Fruit fly (Drosophila melanogaster) whole organism, pupa: ENCODE data around the gene Strump.

Experiments used
- CG10348 ChIP-seq: fragments of 200-800 bp; sonication (Bioruptor generic); IDR thresholded peaks from 2 replicates; pipeline ENCODE4 v1.3.6; 2022; ENCODE audit warnings: missing biosample characterization, missing genetic modification characterization
- CG12605 ChIP-seq: fragments of 200-800 bp; sonication (Bioruptor generic); IDR thresholded peaks from 2 replicates; pipeline ENCODE4 v1.3.6; 2022; ENCODE audit warnings: missing biosample characterization, missing genetic modification characterization
- CG13204 ChIP-seq: fragments of 200-800 bp; sonication (Bioruptor generic); optimal IDR thresholded peaks from 2 replicates; lab custom pipeline; 2018; ENCODE audit warnings: missing biosample characterization, mild to moderate bottlenecking, missing genetic modification characterization, moderate library complexity
- CG14655 ChIP-seq: fragments of 200-800 bp; sonication (Bioruptor generic); optimal IDR thresholded peaks from 3 replicates; lab custom pipeline; 2017; ENCODE audit warnings: mild to moderate bottlenecking, missing biosample characterization, missing genetic modification reagents, missing genetic modification characterization
- CG15710 ChIP-seq: fragments of 200-800 bp; sonication (Bioruptor generic); optimal IDR thresholded peaks from 2 replicates; lab custom pipeline; 2018; ENCODE audit warnings: missing biosample characterization, mild to moderate bottlenecking, missing genetic modification characterization, moderate library complexity
- CG17806 ChIP-seq: fragments of 200-800 bp; sonication (Bioruptor generic); optimal IDR thresholded peaks from 2 replicates; lab custom pipeline; 2018; ENCODE audit warnings: missing biosample characterization, mild to moderate bottlenecking, missing genetic modification characterization, moderate library complexity
- CG32121 ChIP-seq: fragments of 200-800 bp; sonication (Bioruptor generic); IDR thresholded peaks from 2 replicates; pipeline ENCODE4 v1.3.6; 2022; ENCODE audit warnings: missing biosample characterization, missing genetic modification characterization
- CG34367 ChIP-seq: fragments of 200-800 bp; sonication (Bioruptor generic); optimal IDR thresholded peaks from 2 replicates; lab custom pipeline; 2018; ENCODE audit warnings: missing biosample characterization, mild to moderate bottlenecking, missing genetic modification characterization
- CG4496 ChIP-seq: fragments of 200-800 bp; sonication (Bioruptor generic); IDR thresholded peaks from 3 replicates; pipeline ENCODE4 v1.3.6; 2022; ENCODE audit warnings: missing biosample characterization, missing genetic modification characterization
- CG8159 ChIP-seq: fragments of 200-800 bp; sonication (Bioruptor generic); optimal IDR thresholded peaks from 3 replicates; lab custom pipeline; 2018; ENCODE audit warnings: missing biosample characterization, mild to moderate bottlenecking, missing genetic modification characterization, moderate library complexity
- CG8301 ChIP-seq: fragments of 200-800 bp; sonication (Bioruptor generic); optimal IDR thresholded peaks from 2 replicates; lab custom pipeline; 2018; ENCODE audit warnings: missing biosample characterization, mild to moderate bottlenecking, missing genetic modification characterization
- CG9948 ChIP-seq: fragments of 200-800 bp; sonication (Bioruptor generic); optimal IDR thresholded peaks from 2 replicates; lab custom pipeline; 2018; ENCODE audit warnings: missing biosample characterization, mild to moderate bottlenecking, missing genetic modification characterization, moderate library complexity
- D1 ChIP-seq: fragments of 200-800 bp; sonication (Bioruptor generic); optimal IDR thresholded peaks from 2 replicates; lab custom pipeline; 2018; ENCODE audit warnings: missing biosample characterization, mild to moderate bottlenecking, missing genetic modification characterization, moderate library complexity
- EcR ChIP-seq: fragments of 200-800 bp; sonication (Bioruptor generic); optimal IDR thresholded peaks from 3 replicates; lab custom pipeline; 2019; ENCODE audit warnings: missing biosample characterization, missing genetic modification characterization, mild to moderate bottlenecking, moderate library complexity, missing genetic modification reagents
- Ets98B ChIP-seq: fragments of 200-800 bp; sonication (Bioruptor generic); IDR thresholded peaks from 2 replicates; pipeline ENCODE4 v1.3.6; 2022; ENCODE audit warnings: missing biosample characterization, missing genetic modification characterization
- Pif1A ChIP-seq: fragments of 200-800 bp; sonication (Bioruptor generic); optimal IDR thresholded peaks from 3 replicates; lab custom pipeline; 2016; ENCODE audit warnings: missing biosample characterization, missing genetic modification characterization
- Pif1B ChIP-seq: fragments of 200-800 bp; sonication (Bioruptor generic); optimal IDR thresholded peaks from 3 replicates; lab custom pipeline; 2016; ENCODE audit warnings: missing biosample characterization, missing genetic modification characterization
- Snoo ChIP-seq: fragments of 200-800 bp; sonication (Bioruptor generic); optimal IDR thresholded peaks from 3 replicates; lab custom pipeline; 2017; ENCODE audit warnings: missing biosample characterization, mild to moderate bottlenecking, missing genetic modification characterization, inconsistent platforms
- fd96Ca ChIP-seq: fragments of 200-800 bp; sonication (Bioruptor generic); IDR thresholded peaks from 3 replicates; pipeline ENCODE4 v1.3.6; 2022; ENCODE audit warnings: missing biosample characterization, missing genetic modification characterization
- gl ChIP-seq: fragments of 200-800 bp; sonication (Bioruptor generic); optimal IDR thresholded peaks from 2 replicates; lab custom pipeline; 2018; ENCODE audit warnings: missing biosample characterization, mild to moderate bottlenecking, missing genetic modification characterization
- rn ChIP-seq: fragments of 200-800 bp; sonication (Bioruptor generic); IDR thresholded peaks from 2 replicates; pipeline ENCODE4 v1.3.6; 2022; ENCODE audit warnings: missing biosample characterization, missing genetic modification characterization

Gene Strump

DNA sequence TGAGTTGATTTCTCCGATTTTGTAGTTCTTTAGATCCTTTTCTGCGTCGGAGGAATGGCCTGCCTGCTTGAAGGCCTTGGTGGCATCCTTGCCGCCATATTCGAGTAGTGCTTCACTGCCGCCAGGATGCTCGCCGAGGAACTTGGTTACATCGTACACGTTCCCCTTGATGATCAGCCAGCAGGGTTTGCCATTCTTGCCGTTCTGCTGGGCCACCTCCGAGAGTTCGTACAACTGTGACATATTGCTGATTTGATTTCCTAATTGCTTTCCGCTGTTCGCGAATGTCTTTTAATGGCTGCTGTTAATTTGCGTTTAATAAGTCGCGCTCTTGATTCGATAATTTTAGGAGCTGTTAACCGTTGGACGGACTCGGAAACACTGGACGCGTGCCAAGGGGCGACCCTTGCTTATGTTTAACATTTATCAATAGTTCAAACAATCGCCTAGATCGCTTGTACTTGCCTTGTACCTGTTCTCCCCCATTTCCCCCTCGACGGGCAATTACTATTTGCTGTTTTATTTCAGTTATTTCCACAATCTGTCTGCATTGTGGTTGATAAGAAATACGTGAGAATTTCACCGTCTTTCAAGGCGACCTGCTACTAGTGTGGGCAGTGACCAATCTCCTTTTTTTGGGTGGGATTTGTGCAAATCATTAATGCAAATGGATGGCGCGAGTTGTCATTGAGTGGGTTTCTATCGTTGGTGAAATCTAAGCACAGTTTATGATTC lies 15.2 kb downstream of the Strump start:
- no peak for TF ChIP-seq Snoo (tag; lab: Kevin White, UChicago)
- no peak for TF ChIP-seq CG17806 (tag; lab: Kevin White, UChicago)
- TF ChIP-seq, all 21 proteins: peak for 0

- TF ChIP-seq CG10348 (GFP tag; lab: Robert Waterston, UW) (no peak), Snoo (tag; lab: Kevin White, UChicago) (no peak), Pif1B (GFP tag; lab: Kevin White, UChicago) (no peak), CG9948 (tag; lab: Kevin White, UChicago) (no peak), CG13204 (GFP tag; lab: Kevin White, UChicago) (no peak), Pif1A (GFP tag; lab: Kevin White, UChicago) (no peak), CG32121 (no peak), rn (GFP tag; lab: Robert Waterston, UW) (no peak), CG15710 (no peak), CG14655 (no peak), D1 (no peak), EcR (GFP tag; lab: Kevin White, UChicago) (no peak), CG17806 (tag; lab: Kevin White, UChicago) (no peak), CG4496 (no peak), fd96Ca (GFP tag; lab: Robert Waterston, UW) (no peak), CG34367 (tag; lab: Kevin White, UChicago) (no peak), Ets98B (GFP tag; lab: Robert Waterston, UW) (no peak), CG12605 (GFP tag; lab: Robert Waterston, UW) (no peak)
Measured at dm6 chr3L:16137779-16138178, 16.0 kb downstream of the Strump start, which contains the start of gene CG5157. Gene CG5157, minus strand, starts transcription at chr3L:16137879.

dm6 chr3L:16139131-16139530 lies 17.3 kb downstream of the Strump start:
- no peak for TF ChIP-seq CG12605 (GFP tag; lab: Robert Waterston, UW)
- no peak for TF ChIP-seq gl (tag; lab: Kevin White, UChicago)
- TF ChIP-seq CG4496: no peak
- TF ChIP-seq CG8159 (tag; lab: Kevin White, UChicago): no peak
- no peak for TF ChIP-seq CG10348 (GFP tag; lab: Robert Waterston, UW)
- TF ChIP-seq CG15710: no peak
- no peak for TF ChIP-seq CG14655
- TF ChIP-seq Ets98B (GFP tag; lab: Robert Waterston, UW): no peak
- no peak for TF ChIP-seq CG32121
- TF ChIP-seq fd96Ca (GFP tag; lab: Robert Waterston, UW): no peak
- TF ChIP-seq rn (GFP tag; lab: Robert Waterston, UW): no peak

dm6 chr3L:16141556-16141955 lies 19.8 kb downstream of the Strump start:
- no peak for TF ChIP-seq Pif1A (GFP tag; lab: Kevin White, UChicago)
- no peak for TF ChIP-seq CG32121
- TF ChIP-seq Pif1B (GFP tag; lab: Kevin White, UChicago): no peak
- TF ChIP-seq CG12605 (GFP tag; lab: Robert Waterston, UW): no peak
- TF ChIP-seq CG10348 (GFP tag; lab: Robert Waterston, UW): no peak
- no peak for TF ChIP-seq CG14655
- TF ChIP-seq CG34367 (tag; lab: Kevin White, UChicago): no peak
- no peak for TF ChIP-seq CG15710
- TF ChIP-seq rn (GFP tag; lab: Robert Waterston, UW): no peak
- no peak for TF ChIP-seq CG13204 (GFP tag; lab: Kevin White, UChicago)
- no peak for TF ChIP-seq Snoo (tag; lab: Kevin White, UChicago)
- no peak for TF ChIP-seq CG8301 (tag; lab: Kevin White, UChicago)
- no peak for TF ChIP-seq CG8159 (tag; lab: Kevin White, UChicago)

- TF ChIP-seq CG32121 (peak; percentile 81), gl (tag; lab: Kevin White, UChicago) (no peak), CG34367 (tag; lab: Kevin White, UChicago) (no peak), Pif1A (GFP tag; lab: Kevin White, UChicago) (no peak), Pif1B (GFP tag; lab: Kevin White, UChicago) (no peak), CG4496 (peak; percentile 65; the same call in 2 of the 3 replicates), D1 (no peak), CG13204 (GFP tag; lab: Kevin White, UChicago) (no peak), Ets98B (GFP tag; lab: Robert Waterston, UW) (peak; percentile 55; the same call in 1 of the 2 replicates), Snoo (tag; lab: Kevin White, UChicago) (no peak)
Measured at dm6 chr3L:16143685-16144539, 22.1 kb downstream of the Strump start, which contains the start of gene CG32152. Gene CG32152, minus strand, starts transcription at chr3L:16144036.

- TF ChIP-seq Ets98B (GFP tag; lab: Robert Waterston, UW): no peak
- TF ChIP-seq rn (GFP tag; lab: Robert Waterston, UW): no peak
- TF ChIP-seq Snoo (tag; lab: Kevin White, UChicago): peak; percentile 64
- TF ChIP-seq CG34367 (tag; lab: Kevin White, UChicago): no peak
- TF ChIP-seq, all 21 proteins: peak for 1
Measured at dm6 chr3L:16145282-16145681, 23.5 kb downstream of the Strump start.
